Worm (Caenorhabditis elegans) whole organism, early embryonic: ENCODE measurements around the gene cest-16.

ENCODE experiments used
- B0310.2 ChIP-seq: sonication (generic microtip); optimal IDR thresholded peaks from 2 replicates; lab custom pipeline; 2016; ENCODE audit warnings: mild to moderate bottlenecking, missing genetic modification characterization, missing compliant biosample characterization
- F13C5.2 ChIP-seq: sonication (generic microtip); optimal IDR thresholded peaks from 2 replicates; lab custom pipeline; 2017; ENCODE audit warnings: mild to moderate bottlenecking, missing genetic modification characterization, inconsistent platforms, missing compliant biosample characterization
- aly-1 ChIP-seq: sonication (generic microtip); optimal IDR thresholded peaks from 2 replicates; lab custom pipeline; 2016; ENCODE audit warnings: missing genetic modification characterization, missing compliant biosample characterization
- ama-1 ChIP-seq: fragments of 150-350 bp; optimal IDR thresholded peaks from 2 replicates; lab custom pipeline; 2014
- ceh-13 ChIP-seq: fragments of 200-800 bp; sonication (Bioruptor generic); optimal IDR thresholded peaks from 2 replicates; lab custom pipeline; 2018; ENCODE audit warnings: mild to moderate bottlenecking, missing genetic modification characterization, missing compliant biosample characterization
- ceh-36 ChIP-seq: sonication (generic microtip); optimal IDR thresholded peaks from 2 replicates; lab custom pipeline; 2016; ENCODE audit warnings: missing genetic modification characterization, inconsistent platforms, missing compliant biosample characterization
- ets-7 ChIP-seq: sonication (generic microtip); optimal IDR thresholded peaks from 2 replicates; lab custom pipeline; 2016; ENCODE audit warnings: missing genotype, missing genetic modification characterization, missing compliant biosample characterization
- flt-1 ChIP-seq: fragments of 200-800 bp; sonication (Bioruptor generic); IDR thresholded peaks from 2 replicates; pipeline ENCODE4 v1.3.6; 2022; ENCODE audit warnings: missing genetic modification characterization, missing compliant biosample characterization
- hmbx-1 ChIP-seq: sonication (generic microtip); optimal IDR thresholded peaks from 2 replicates; lab custom pipeline; 2016; ENCODE audit warnings: mild to moderate bottlenecking, missing genetic modification characterization, missing compliant biosample characterization
- hmg-4 ChIP-seq: fragments of 200-800 bp; sonication (Bioruptor generic); optimal IDR thresholded peaks from 2 replicates; lab custom pipeline; 2018; ENCODE audit warnings: mild to moderate bottlenecking, missing genetic modification characterization, missing compliant biosample characterization
- pes-1 ChIP-seq: fragments of 200-800 bp; sonication (Bioruptor generic); IDR thresholded peaks from 2 replicates; pipeline ENCODE4 v1.3.6; 2022; ENCODE audit warnings: missing genetic modification reagents, missing genetic modification characterization, missing compliant biosample characterization
- sea-1 ChIP-seq: fragments of 200-800 bp; sonication (Bioruptor generic); conservative IDR thresholded peaks from 2 replicates; pipeline ENCODE4 v1.3.6; 2022; ENCODE audit warnings: missing genetic modification characterization, missing compliant biosample characterization
- tbx-11 ChIP-seq: fragments of 200-800 bp; sonication (Bioruptor generic); IDR thresholded peaks from 2 replicates; pipeline ENCODE4 v1.3.6; 2022; ENCODE audit warnings: missing genetic modification characterization, missing compliant biosample characterization
- tbx-37 ChIP-seq: fragments of 200-800 bp; sonication (Bioruptor generic); conservative IDR thresholded peaks from 2 replicates; pipeline ENCODE4 v1.3.6; 2022; ENCODE audit warnings: missing genetic modification reagents, missing genetic modification characterization, missing compliant biosample characterization

cest-16 gene

ce11 chrX:6345785-6346184 is 46.0 kb downstream of the cest-16 start:
- TF ChIP-seq F13C5.2 (tag; lab: Kevin White, UChicago) (no peak), hmbx-1 (tag; lab: Kevin White, UChicago) (no peak)

ce11 chrX:6347013-6347412 is 47.3 kb downstream of the cest-16 start, which contains the start of gene C03B1.9:
Gene C03B1.9 (minus strand): TSS chrX:6347113.
- TF ChIP-seq hmbx-1 (tag; lab: Kevin White, UChicago): no peak
- TF ChIP-seq ceh-36 (tag; lab: Kevin White, UChicago): no peak
- TF ChIP-seq ets-7 (tag; lab: Kevin White, UChicago): no peak
- TF ChIP-seq F13C5.2 (tag; lab: Kevin White, UChicago): no peak
- no peak for TF ChIP-seq pes-1 (GFP tag; lab: Robert Waterston, UW)
- TF ChIP-seq flt-1 (GFP tag; lab: Robert Waterston, UW): no peak

ce11 chrX:6350016-6350415 is 50.3 kb downstream of the cest-16 start, which contains the start of gene C03B1.6:
Gene C03B1.6 (plus strand): TSS chrX:6350316.
- TF ChIP-seq sea-1 (GFP tag; lab: Robert Waterston, UW): no peak

ce11 chrX:6353763-6354162 is 54.0 kb downstream of the cest-16 start:
- TF ChIP-seq flt-1 (GFP tag; lab: Robert Waterston, UW) (no peak), ama-1 (lab: Kevin White, UChicago) (no peak), tbx-37 (GFP tag; lab: Robert Waterston, UW) (no peak), pes-1 (GFP tag; lab: Robert Waterston, UW) (no peak), hmbx-1 (tag; lab: Kevin White, UChicago) (no peak), B0310.2 (no peak), ceh-13 (GFP tag; lab: Kevin White, UChicago) (no peak), tbx-11 (no peak), aly-1 (no peak), hmg-4 (GFP tag; lab: Kevin White, UChicago) (no peak)
